Fruit fly (Drosophila melanogaster): Measurements from ENCODE around the gene Axn.

dm6 chr3R:30084137-30084536, 61.5 kb downstream of the Axn start:
- TF ChIP-seq CG8478 (optimal IDR thresholded peaks at IDR 0.05) (no peak), CTCF (optimal IDR thresholded peaks at IDR 0.05) (no peak)

All from S2 (cell line).